Fruit fly (Drosophila melanogaster) whole organism, embryonic: ENCODE results near the gene Cpr62Bc.

Source experiments
- Asciz ChIP-seq: fragments of 200-800 bp; sonication (Bioruptor generic); optimal IDR thresholded peaks from 2 replicates; lab custom pipeline; 2017; ENCODE audit warnings: missing biosample characterization, mild to moderate bottlenecking, missing genetic modification characterization, missing genetic modification reagents
- Atf-2 ChIP-seq: fragments of 200-800 bp; sonication (Bioruptor generic); optimal IDR thresholded peaks from 2 replicates; lab custom pipeline; 2016; ENCODE audit warnings: missing biosample characterization, missing genetic modification characterization
- CG17186 ChIP-seq: fragments of 200-800 bp; sonication (Bioruptor generic); optimal IDR thresholded peaks from 3 replicates; lab custom pipeline; 2017; ENCODE audit warnings: missing biosample characterization, missing genetic modification reagents, missing genetic modification characterization
- CG2875 ChIP-seq: fragments of 200-800 bp; sonication (Bioruptor generic); optimal IDR thresholded peaks from 2 replicates; lab custom pipeline; 2017; ENCODE audit warnings: missing biosample characterization, mild to moderate bottlenecking, missing genetic modification characterization, missing genetic modification reagents
- CG30020 ChIP-seq: fragments of 200-800 bp; optimal IDR thresholded peaks from 2 replicates; lab custom pipeline; 2019; ENCODE audit warnings: missing biosample characterization, mild to moderate bottlenecking, missing genetic modification characterization, moderate library complexity
- CG4328 ChIP-seq: fragments of 200-800 bp; sonication (Bioruptor generic); optimal IDR thresholded peaks from 3 replicates; lab custom pipeline; 2017; ENCODE audit warnings: missing biosample characterization, missing genetic modification reagents, missing genetic modification characterization
- Camta ChIP-seq: fragments of 200-800 bp; sonication (Bioruptor generic); optimal IDR thresholded peaks from 2 replicates; lab custom pipeline; 2016; ENCODE audit warnings: missing biosample characterization, missing genetic modification characterization
- NC2β ChIP-seq: fragments of 200-800 bp; sonication (Bioruptor generic); optimal IDR thresholded peaks from 2 replicates; lab custom pipeline; 2016; ENCODE audit warnings: missing biosample characterization, missing genetic modification characterization
- Xbp1 ChIP-seq: fragments of 200-800 bp; sonication (Bioruptor generic); optimal IDR thresholded peaks from 3 replicates; lab custom pipeline; 2016; ENCODE audit warnings: missing biosample characterization, mild to moderate bottlenecking, missing genetic modification characterization
- ham ChIP-seq: fragments of 200-800 bp; sonication (Bioruptor generic); IDR thresholded peaks from 2 replicates; pipeline ENCODE4 v1.3.6; 2022; ENCODE audit warnings: missing biosample characterization, missing genetic modification characterization

dm6 chr3L:1835064-1835463 is 6.8 kb downstream of the Cpr62Bc start, which contains the start of gene Cpr62Bb:
- TF ChIP-seq CG30020 (tag; lab: Kevin White, UChicago) (no peak), CG17186 (GFP tag; lab: Kevin White, UChicago) (no peak), ham (GFP tag; lab: Robert Waterston, UW) (no peak), Asciz (no peak), NC2β (GFP tag; lab: Kevin White, UChicago) (no peak), Camta (GFP tag; lab: Kevin White, UChicago) (no peak), Atf-2 (GFP tag; lab: Kevin White, UChicago) (no peak), CG2875 (GFP tag; lab: Kevin White, UChicago) (no peak), Xbp1 (GFP tag; lab: Kevin White, UChicago) (no peak), CG4328 (GFP tag; lab: Kevin White, UChicago) (no peak)
